Worm (Caenorhabditis elegans) whole organism, L3 larva: Measurements from ENCODE around the gene srab-10.

Experiments
- R02D3.7 ChIP-seq: fragments of 150-350 bp; optimal IDR thresholded peaks from 2 replicates; lab custom pipeline; 2014; ENCODE audit warnings: missing biosample characterization, missing genetic modification characterization
- ZK546.5 ChIP-seq: sonication (generic microtip); optimal IDR thresholded peaks from 2 replicates; lab custom pipeline; 2017; ENCODE audit warnings: missing biosample characterization, missing genetic modification characterization
- aly-2 ChIP-seq: fragments of 150-350 bp; optimal IDR thresholded peaks from 2 replicates; lab custom pipeline; 2014; ENCODE audit warnings: missing biosample characterization, missing genetic modification characterization
- ama-1 ChIP-seq: fragments of 150-350 bp; optimal IDR thresholded peaks from 2 replicates; lab custom pipeline; 2018
- ceh-16 ChIP-seq: sonication (generic microtip); optimal IDR thresholded peaks from 2 replicates; lab custom pipeline; 2017; ENCODE audit warnings: missing biosample characterization, missing genetic modification characterization
- ceh-82 ChIP-seq: fragments of 150-350 bp; optimal IDR thresholded peaks from 2 replicates; lab custom pipeline; 2014; ENCODE audit warnings: missing biosample characterization, missing genetic modification characterization
- ceh-9 ChIP-seq: sonication (generic microtip); optimal IDR thresholded peaks from 2 replicates; lab custom pipeline; 2018; ENCODE audit warnings: missing biosample characterization, missing genetic modification characterization
- daf-12 ChIP-seq: fragments of 150-350 bp; optimal IDR thresholded peaks from 2 replicates; lab custom pipeline; 2014; ENCODE audit warnings: missing biosample characterization, missing genetic modification reagents, missing genetic modification characterization
- egl-27 ChIP-seq: sonication (generic microtip); optimal IDR thresholded peaks from 4 replicates; lab custom pipeline; 2017; ENCODE audit warnings: missing biosample characterization, missing genetic modification reagents, missing genetic modification characterization
- egl-5 ChIP-seq: fragments of 150-350 bp; optimal IDR thresholded peaks from 2 replicates; lab custom pipeline; 2017; ENCODE audit warnings: missing biosample characterization, missing genetic modification reagents, missing genetic modification characterization, inconsistent platforms
- elt-1 ChIP-seq: fragments of 150-350 bp; optimal IDR thresholded peaks from 2 replicates; lab custom pipeline; 2014; ENCODE audit warnings: missing biosample characterization, missing genetic modification characterization
- elt-2 ChIP-seq: sonication (generic microtip); optimal IDR thresholded peaks from 2 replicates; lab custom pipeline; 2016; ENCODE audit warnings: missing genetic modification reagents, mild to moderate bottlenecking, missing genetic modification characterization, missing compliant biosample characterization
- elt-3 ChIP-seq, 3 experiments: fragments of 150-350 bp in 1 of 3; sonication (generic microtip) in 2 of 3; optimal IDR thresholded peaks; 2 replicates in 2 of 3; 4 replicates in 1 of 3; lab custom pipeline; 2014 to 2017; ENCODE audit warnings: missing biosample characterization in 3 of 3, missing genetic modification characterization in 3 of 3
- eor-1 ChIP-seq, 2 experiments: fragments of 150-350 bp; optimal IDR thresholded peaks; 2 replicates each; lab custom pipeline; 2014 to 2018; ENCODE audit warnings: missing biosample characterization in 2 of 2, missing genetic modification characterization in 2 of 2
- fkh-10 ChIP-seq: sonication (generic microtip); optimal IDR thresholded peaks from 2 replicates; lab custom pipeline; 2017; ENCODE audit warnings: missing biosample characterization, missing genetic modification reagents, missing genetic modification characterization
- fkh-2 ChIP-seq: fragments of 150-350 bp; optimal IDR thresholded peaks from 2 replicates; lab custom pipeline; 2014; ENCODE audit warnings: missing biosample characterization, missing genetic modification reagents, missing genetic modification characterization
- fos-1 ChIP-seq: fragments of 150-350 bp; optimal IDR thresholded peaks from 2 replicates; lab custom pipeline; 2014; ENCODE audit warnings: missing biosample characterization, missing genetic modification characterization
- hmg-11 ChIP-seq: sonication (generic microtip); optimal IDR thresholded peaks from 2 replicates; lab custom pipeline; 2016; ENCODE audit warnings: missing genetic modification characterization, missing compliant biosample characterization
- jun-1 ChIP-seq: fragments of 150-350 bp; optimal IDR thresholded peaks from 2 replicates; lab custom pipeline; 2014; ENCODE audit warnings: missing biosample characterization, missing genetic modification reagents, missing genetic modification characterization
- lin-15B ChIP-seq: fragments of 150-350 bp; optimal IDR thresholded peaks from 2 replicates; lab custom pipeline; 2014; ENCODE audit warnings: missing biosample characterization, missing genetic modification characterization
- lin-39 ChIP-seq: fragments of 150-350 bp; optimal IDR thresholded peaks from 2 replicates; lab custom pipeline; 2018; ENCODE audit warnings: missing biosample characterization, missing genetic modification reagents, missing genetic modification characterization
- lsy-12 ChIP-seq: sonication (generic microtip); optimal IDR thresholded peaks from 2 replicates; lab custom pipeline; 2016; ENCODE audit warnings: mild to moderate bottlenecking, missing genetic modification characterization, missing compliant biosample characterization
- nfya-1 ChIP-seq: sonication (generic microtip); optimal IDR thresholded peaks from 2 replicates; lab custom pipeline; 2017; ENCODE audit warnings: missing genetic modification characterization, mild to moderate bottlenecking, missing compliant biosample characterization, antibody characterized with exemption, moderate library complexity; ENCODE audit not compliant: insufficient read depth
- nhr-11 ChIP-seq: fragments of 150-350 bp; optimal IDR thresholded peaks from 2 replicates; lab custom pipeline; 2014; ENCODE audit warnings: missing biosample characterization, missing genetic modification characterization
- nhr-23 ChIP-seq: fragments of 150-350 bp; optimal IDR thresholded peaks from 2 replicates; lab custom pipeline; 2014; ENCODE audit warnings: missing biosample characterization, missing genetic modification reagents, missing genetic modification characterization
- nhr-237 ChIP-seq: fragments of 150-350 bp; optimal IDR thresholded peaks from 2 replicates; lab custom pipeline; 2014; ENCODE audit warnings: missing biosample characterization, missing genetic modification characterization
- nhr-25 ChIP-seq: sonication (generic microtip); optimal IDR thresholded peaks from 2 replicates; lab custom pipeline; 2017; ENCODE audit warnings: missing biosample characterization, missing genetic modification characterization
- nhr-28 ChIP-seq: fragments of 150-350 bp; optimal IDR thresholded peaks from 2 replicates; lab custom pipeline; 2014; ENCODE audit warnings: missing biosample characterization, missing genetic modification characterization
- nhr-43 ChIP-seq: sonication (generic microtip); optimal IDR thresholded peaks from 2 replicates; lab custom pipeline; 2016; ENCODE audit warnings: mild to moderate bottlenecking, missing genetic modification characterization, missing compliant biosample characterization; ENCODE audit not compliant: poor library complexity, severe bottlenecking
- nhr-67 ChIP-seq: fragments of 150-350 bp; optimal IDR thresholded peaks from 2 replicates; lab custom pipeline; 2014; ENCODE audit warnings: missing biosample characterization, missing genetic modification characterization
- pha-4 ChIP-seq: fragments of 150-350 bp; optimal IDR thresholded peaks from 2 replicates; lab custom pipeline; 2014; ENCODE audit warnings: missing biosample characterization, missing genetic modification reagents, missing genetic modification characterization
- sea-2 ChIP-seq: fragments of 150-350 bp; sonication (generic microtip); optimal IDR thresholded peaks from 4 replicates; lab custom pipeline; 2014; ENCODE audit warnings: missing biosample characterization, missing genetic modification reagents, missing genetic modification characterization
- snpc-4 ChIP-seq: fragments of 150-350 bp; optimal IDR thresholded peaks from 2 replicates; lab custom pipeline; 2014; ENCODE audit warnings: missing biosample characterization, missing genetic modification characterization
- unc-39 ChIP-seq: sonication (generic microtip); optimal IDR thresholded peaks from 4 replicates; lab custom pipeline; 2017; ENCODE audit warnings: missing biosample characterization, missing genetic modification characterization
- unc-62 ChIP-seq: fragments of 150-350 bp; sonication (generic microtip); optimal IDR thresholded peaks from 4 replicates; lab custom pipeline; 2014; ENCODE audit warnings: missing biosample characterization, missing genetic modification reagents, missing genetic modification characterization
- zag-1 ChIP-seq: fragments of 150-350 bp; optimal IDR thresholded peaks from 2 replicates; lab custom pipeline; 2014; ENCODE audit warnings: missing biosample characterization, missing genetic modification characterization
- ztf-11 ChIP-seq: fragments of 150-350 bp; optimal IDR thresholded peaks from 2 replicates; lab custom pipeline; 2014; ENCODE audit warnings: missing biosample characterization, missing genetic modification characterization
- ztf-4 ChIP-seq: fragments of 150-350 bp; optimal IDR thresholded peaks from 2 replicates; lab custom pipeline; 2014; ENCODE audit warnings: missing biosample characterization, missing genetic modification characterization

Gene srab-10

ce11 chrV:3151862-3152261, 7.5 kb upstream of the srab-10 start, which contains the start of gene srab-6:
Gene srab-6 (minus strand): TSS chrV:3151962.
- TF ChIP-seq snpc-4: no peak
- no peak for TF ChIP-seq nhr-28 (tag; lab: Kevin White, UChicago)
- TF ChIP-seq ztf-4: no peak
- no peak for TF ChIP-seq eor-1 (tag; optimal IDR thresholded peaks at IDR 0.05; lab: Kevin White, UChicago)
- TF ChIP-seq nhr-43 (tag; lab: Kevin White, UChicago): no peak
- no peak for TF ChIP-seq nhr-67 (tag; lab: Kevin White, UChicago)
- no peak for TF ChIP-seq nhr-237
- no peak for TF ChIP-seq ZK546.5 (tag; lab: Kevin White, UChicago)
- TF ChIP-seq elt-2 (tag; lab: Kevin White, UChicago): no peak
- TF ChIP-seq ceh-9 (tag; lab: Kevin White, UChicago): no peak
- no peak for TF ChIP-seq R02D3.7 (tag; lab: Kevin White, UChicago)
- TF ChIP-seq fkh-2 (tag; lab: Kevin White, UChicago): no peak
- TF ChIP-seq nhr-23 (tag; lab: Kevin White, UChicago): no peak
- no peak for TF ChIP-seq lsy-12 (tag; lab: Kevin White, UChicago)
- TF ChIP-seq ama-1 (lab: Kevin White, UChicago): no peak
- no peak for TF ChIP-seq nfya-1 (tag; lab: Kevin White, UChicago)

ce11 chrV:3149910-3150428, 5.6 kb upstream of the srab-10 start:
- no peak for TF ChIP-seq ceh-9 (tag; lab: Kevin White, UChicago)
- TF ChIP-seq daf-12 (tag; lab: Kevin White, UChicago): no peak
- TF ChIP-seq ztf-11 (tag; lab: Kevin White, UChicago): no peak
- TF ChIP-seq nhr-43 (tag; lab: Kevin White, UChicago): no peak
- TF ChIP-seq nfya-1 (tag; lab: Kevin White, UChicago): no peak
- no peak for TF ChIP-seq fkh-10
- TF ChIP-seq, all 47 proteins: peak for 0

DNA sequence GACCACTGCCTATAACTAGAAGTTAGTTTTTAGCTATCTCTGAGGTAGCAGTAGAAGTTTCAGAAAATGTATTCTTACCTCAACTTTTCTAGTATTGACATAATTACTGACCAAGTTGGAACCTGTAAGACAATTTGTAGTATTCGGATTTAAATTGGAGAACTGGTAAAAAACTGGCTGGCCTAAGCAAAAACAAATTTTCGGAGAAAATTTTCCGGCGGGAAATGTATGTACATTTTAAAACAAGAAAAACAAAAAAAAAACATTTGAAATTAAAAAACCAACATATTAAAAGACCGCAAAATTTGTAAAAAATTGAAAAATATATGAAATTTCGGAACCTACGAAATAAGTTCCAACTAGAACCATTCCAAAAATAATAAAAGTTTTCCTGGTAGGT, 2.5 kb upstream of the srab-10 start, which contains the start of gene srab-11:
Gene srab-11 (minus strand): TSS at position 101 of the 400 bp plus-strand sequence.
- TF ChIP-seq elt-1 (tag; lab: Kevin White, UChicago) (no peak), elt-2 (tag; lab: Kevin White, UChicago) (no peak), R02D3.7 (tag; lab: Kevin White, UChicago) (no peak), snpc-4 (no peak), unc-39 (no peak), egl-5 (tag; lab: Kevin White, UChicago) (no peak), hmg-11 (no peak), nhr-11 (no peak), aly-2 (no peak), fkh-2 (tag; lab: Kevin White, UChicago) (no peak), unc-62 (GFP tag; lab: Kevin White, UChicago) (no peak), zag-1 (tag; lab: Kevin White, UChicago) (no peak), nhr-25 (no peak), jun-1 (no peak)

- no peak for TF ChIP-seq snpc-4
- no peak for TF ChIP-seq nhr-11
- no peak for TF ChIP-seq sea-2 (GFP tag; lab: Kevin White, UChicago)
- TF ChIP-seq ceh-82 (tag; lab: Kevin White, UChicago): no peak
- TF ChIP-seq lin-39: no peak
- TF ChIP-seq daf-12 (tag; lab: Kevin White, UChicago): no peak
- TF ChIP-seq elt-3 (tag; optimal IDR thresholded peaks at IDR 0.05; lab: Kevin White, UChicago): no peak
- no peak for TF ChIP-seq aly-2
- TF ChIP-seq unc-62 (GFP tag; lab: Kevin White, UChicago): no peak
- TF ChIP-seq pha-4 (tag; lab: Kevin White, UChicago): no peak
- no peak for TF ChIP-seq lsy-12 (tag; lab: Kevin White, UChicago)
- TF ChIP-seq fos-1: no peak
- TF ChIP-seq lin-15B (tag; lab: Kevin White, UChicago): no peak
- no peak for TF ChIP-seq nhr-67 (tag; lab: Kevin White, UChicago)
- no peak for TF ChIP-seq ztf-11 (tag; lab: Kevin White, UChicago)
- no peak for TF ChIP-seq egl-27 (tag; lab: Kevin White, UChicago)
- TF ChIP-seq hmg-11: no peak
- no peak for TF ChIP-seq ZK546.5 (tag; lab: Kevin White, UChicago)
- no peak for TF ChIP-seq ceh-16 (tag; lab: Kevin White, UChicago)
- TF ChIP-seq eor-1 (tag; optimal IDR thresholded peaks at IDR 0.05; lab: Kevin White, UChicago): no peak
These were observed 847 bp upstream of the srab-10 start for ce11 chrV:3145241-3145640.
